Fruit fly (Drosophila melanogaster) whole organism, adult: ENCODE results near the gene mAcon2.
A peak's percentile ranks its signal among the peaks of the same experiment; 100 is the strongest.

Source experiments
- CG11617 ChIP-seq: fragments of 200-800 bp; sonication (Bioruptor generic); optimal IDR thresholded peaks from 2 replicates; lab custom pipeline; 2017; ENCODE audit warnings: mild to moderate bottlenecking, missing biosample characterization, missing genetic modification reagents, missing genetic modification characterization
- CG12768 ChIP-seq: fragments of 200-800 bp; sonication (Bioruptor generic); optimal IDR thresholded peaks from 2 replicates; lab custom pipeline; 2017; ENCODE audit warnings: missing biosample characterization, missing genetic modification characterization, mild to moderate bottlenecking, moderate library complexity, missing genetic modification reagents
- CG14711 ChIP-seq: fragments of 200-800 bp; sonication (Bioruptor generic); optimal IDR thresholded peaks from 2 replicates; lab custom pipeline; 2018; ENCODE audit warnings: missing biosample characterization, mild to moderate bottlenecking, missing genetic modification characterization, moderate library complexity
- CG1620 ChIP-seq: fragments of 200-800 bp; sonication (Bioruptor generic); optimal IDR thresholded peaks from 2 replicates; lab custom pipeline; 2016; ENCODE audit warnings: missing biosample characterization, missing genetic modification characterization
- CG33017 ChIP-seq: fragments of 200-800 bp; sonication (Bioruptor generic); optimal IDR thresholded peaks from 2 replicates; lab custom pipeline; 2018; ENCODE audit warnings: missing biosample characterization, mild to moderate bottlenecking, missing genetic modification characterization, moderate library complexity
- CG5204 ChIP-seq: fragments of 200-800 bp; sonication (Bioruptor generic); optimal IDR thresholded peaks from 2 replicates; lab custom pipeline; 2016; ENCODE audit warnings: missing biosample characterization, missing genetic modification characterization
- CG7045 ChIP-seq: fragments of 200-800 bp; sonication (Bioruptor generic); optimal IDR thresholded peaks from 2 replicates; lab custom pipeline; 2017; ENCODE audit warnings: missing biosample characterization, mild to moderate bottlenecking, missing genetic modification characterization
- CG7101 ChIP-seq: fragments of 200-800 bp; sonication (Bioruptor generic); optimal IDR thresholded peaks from 2 replicates; lab custom pipeline; 2018; ENCODE audit warnings: missing biosample characterization, mild to moderate bottlenecking, missing genetic modification characterization, moderate library complexity
- Clk ChIP-seq: fragments of 200-800 bp; sonication (Bioruptor generic); optimal IDR thresholded peaks from 2 replicates; lab custom pipeline; 2017; ENCODE audit warnings: missing biosample characterization, missing genetic modification characterization
- Crg-1 ChIP-seq: fragments of 200-800 bp; sonication (Bioruptor generic); optimal IDR thresholded peaks from 2 replicates; lab custom pipeline; 2016; ENCODE audit warnings: missing biosample characterization, missing genetic modification characterization
- Hr96 ChIP-seq: fragments of 200-800 bp; sonication (Bioruptor generic); optimal IDR thresholded peaks from 2 replicates; lab custom pipeline; 2016; ENCODE audit warnings: missing biosample characterization, missing genetic modification characterization
- Mnt ChIP-seq: fragments of 200-800 bp; sonication (Bioruptor generic); optimal IDR thresholded peaks from 2 replicates; lab custom pipeline; 2016; ENCODE audit warnings: missing biosample characterization, mild to moderate bottlenecking, missing genetic modification characterization
- bab1 ChIP-seq: fragments of 200-800 bp; sonication (Bioruptor generic); optimal IDR thresholded peaks from 3 replicates; lab custom pipeline; 2019; ENCODE audit warnings: missing biosample characterization, mild to moderate bottlenecking, missing genetic modification characterization, moderate library complexity
- cic ChIP-seq: fragments of 200-800 bp; sonication (Bioruptor generic); optimal IDR thresholded peaks from 2 replicates; lab custom pipeline; 2017; ENCODE audit warnings: missing biosample characterization, mild to moderate bottlenecking, missing genetic modification characterization, moderate library complexity
- cnc ChIP-seq, 2 experiments: fragments of >200 bp; optimal IDR thresholded peaks; 2 replicates each; lab custom pipeline; 2017
- kay ChIP-seq: fragments of 200-800 bp; sonication (Bioruptor generic); peaks from one replicate; lab custom pipeline; 2016; ENCODE audit warnings: missing biosample characterization, missing genetic modification characterization, borderline replicate concordance
- ovo ChIP-seq: fragments of 200-800 bp; sonication (Bioruptor generic); optimal IDR thresholded peaks from 2 replicates; lab custom pipeline; 2016; ENCODE audit warnings: missing biosample characterization, missing genetic modification characterization
- pad ChIP-seq: fragments of 200-800 bp; sonication (Bioruptor generic); optimal IDR thresholded peaks from 3 replicates; lab custom pipeline; 2017; ENCODE audit warnings: missing biosample characterization, missing genetic modification characterization, mild to moderate bottlenecking, moderate library complexity, missing genetic modification reagents
- tj ChIP-seq: fragments of 200-800 bp; sonication (Bioruptor generic); optimal IDR thresholded peaks from 3 replicates; lab custom pipeline; 2017; ENCODE audit warnings: missing biosample characterization, mild to moderate bottlenecking, missing genetic modification characterization, moderate library complexity
- toe ChIP-seq: fragments of 200-800 bp; sonication (Bioruptor generic); optimal IDR thresholded peaks from 2 replicates; lab custom pipeline; 2016; ENCODE audit warnings: missing biosample characterization, missing genetic modification characterization

The mAcon2 gene

DNA sequence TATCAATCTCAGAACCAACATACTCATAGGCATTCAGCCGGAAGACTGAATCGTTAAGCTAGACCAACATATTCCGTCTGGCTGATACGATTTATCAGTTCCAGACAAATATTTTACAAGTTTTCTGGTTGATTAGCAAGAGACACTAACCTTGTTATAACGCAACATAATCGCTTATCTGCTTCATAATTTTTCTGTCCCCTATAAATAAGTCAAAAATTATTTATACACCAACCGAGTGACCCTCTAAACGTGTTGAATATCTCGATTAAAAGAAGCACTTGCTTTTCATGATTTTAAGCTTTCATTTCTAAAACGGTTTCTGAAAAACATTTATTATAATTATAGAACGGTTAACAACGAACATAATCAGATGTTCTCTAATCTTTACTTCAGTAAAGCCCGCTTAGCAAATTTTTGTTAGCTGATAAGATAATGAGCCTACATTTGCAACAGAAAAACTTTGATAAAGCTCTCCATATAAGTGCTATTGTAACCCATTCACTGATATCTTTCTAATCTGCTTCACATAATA is 31.0 kb downstream of the mAcon2 start, which contains the start of gene Ugt35E2:
Gene Ugt35E2 (minus strand): TSS at position 51 of the 535 bp plus-strand sequence.
- TF ChIP-seq CG7045 (GFP tag; lab: Kevin White, UChicago): no peak
- no peak for TF ChIP-seq CG5204 (GFP tag; lab: Kevin White, UChicago)
- TF ChIP-seq CG14711 (tag; lab: Kevin White, UChicago): no peak
- no peak for TF ChIP-seq cnc (optimal IDR thresholded peaks at IDR 0.05; lab: Kevin White, UChicago)
- no peak for TF ChIP-seq Clk
- no peak for TF ChIP-seq CG12768
- no peak for TF ChIP-seq CG33017 (tag; lab: Kevin White, UChicago)
- TF ChIP-seq Mnt (GFP tag; lab: Kevin White, UChicago): no peak

DNA sequence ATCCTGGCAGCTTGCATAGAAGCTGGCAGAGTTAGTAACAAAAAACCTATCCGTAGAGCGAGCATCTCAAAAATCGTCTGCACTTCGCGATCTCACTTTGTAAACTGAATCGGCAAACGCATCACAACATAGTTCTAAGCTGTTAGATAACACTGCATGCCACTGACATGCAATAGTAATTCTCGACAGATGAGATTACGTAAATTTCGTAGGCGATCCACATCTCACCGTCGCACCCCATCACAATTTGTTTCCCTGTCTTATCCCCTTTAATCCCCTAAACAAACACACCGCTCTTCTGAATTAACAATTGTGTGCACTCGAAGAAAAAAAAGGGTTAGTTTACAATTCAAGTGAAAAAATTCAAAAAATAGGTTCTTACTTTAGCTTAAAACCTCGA is 33.2 kb downstream of the mAcon2 start, which contains the start of gene Ugt35B1:
Gene Ugt35B1 (minus strand): TSS at position 101 of the 400 bp plus-strand sequence.
- TF ChIP-seq CG33017 (tag; lab: Kevin White, UChicago): peak; percentile 17
- peak; percentile 44 for TF ChIP-seq cic
- peak; percentile 49 for TF ChIP-seq CG12768
- no peak for TF ChIP-seq CG1620 (GFP tag; lab: Kevin White, UChicago)
- peak; percentile 39 for TF ChIP-seq CG5204 (GFP tag; lab: Kevin White, UChicago)
- peak; percentile 68 for TF ChIP-seq kay (GFP tag; lab: Kevin White, UChicago)
- TF ChIP-seq CG7101 (tag; lab: Kevin White, UChicago): peak; percentile 21
- TF ChIP-seq toe (GFP tag; lab: Kevin White, UChicago): peak; percentile 15
- peak; percentile 26 for TF ChIP-seq CG11617 (GFP tag; lab: Kevin White, UChicago)
- no peak for TF ChIP-seq pad
- TF ChIP-seq CG14711 (tag; lab: Kevin White, UChicago): no peak

DNA sequence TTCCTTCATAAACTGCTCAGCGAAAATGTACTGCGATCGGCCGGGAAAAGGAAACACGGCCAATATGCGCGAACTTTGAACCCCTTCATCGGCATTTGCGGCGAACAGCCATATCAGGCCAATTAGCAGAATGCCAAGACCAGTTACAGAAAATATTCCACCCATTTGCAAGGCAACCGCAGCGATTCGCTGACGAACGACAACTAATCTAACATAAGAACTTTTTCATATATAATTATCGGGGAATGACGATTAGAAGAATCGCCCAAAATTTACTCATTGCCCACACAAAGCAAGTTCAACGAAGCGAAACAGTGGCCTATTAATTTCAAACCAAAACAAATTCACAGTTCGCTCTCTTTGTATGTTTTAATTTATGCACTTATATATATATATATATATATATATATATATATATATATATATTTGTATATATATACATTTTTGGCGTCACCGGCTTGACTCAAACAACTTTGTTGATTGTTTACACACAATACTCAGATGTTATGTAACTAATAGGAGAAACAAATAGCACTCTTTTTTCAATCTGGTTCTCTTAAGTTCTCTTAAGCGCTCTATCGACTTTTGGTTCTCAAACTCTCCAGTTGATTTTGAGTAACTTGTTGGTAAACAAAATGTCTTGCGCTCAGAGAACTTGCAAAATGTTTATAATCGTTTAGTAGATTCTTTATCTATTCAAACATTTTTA is 35.6 kb downstream of the mAcon2 start, which contains the start of gene Ugt35A1:
Gene Ugt35A1 (minus strand): TSS at position 205 of the 709 bp plus-strand sequence.
- peak; percentile 3 for TF ChIP-seq CG12768
- TF ChIP-seq CG11617 (GFP tag; lab: Kevin White, UChicago): no peak
- peak; percentile 92 for TF ChIP-seq kay (GFP tag; lab: Kevin White, UChicago)

DNA sequence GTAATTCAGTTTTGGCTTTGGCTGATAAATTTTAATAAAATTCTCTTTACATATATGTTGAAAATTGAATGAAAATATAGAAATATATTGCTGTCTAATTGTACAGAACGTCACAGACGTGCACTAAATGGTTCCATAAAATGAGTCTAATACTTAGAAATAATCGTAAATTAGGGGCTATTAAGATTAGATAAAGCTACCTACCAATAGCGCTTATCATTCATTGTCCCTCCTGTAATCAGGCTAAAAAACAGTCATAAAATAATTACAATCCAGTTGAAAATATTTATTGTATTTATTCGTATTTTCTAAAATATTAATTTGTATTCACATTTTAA is 36.2 kb downstream of the mAcon2 start:
- TF ChIP-seq Crg-1 (GFP tag; lab: Kevin White, UChicago) (no peak), ovo (GFP tag; lab: Kevin White, UChicago) (no peak), CG14711 (tag; lab: Kevin White, UChicago) (peak; percentile 45), CG12768 (peak; percentile 42), CG1620 (GFP tag; lab: Kevin White, UChicago) (no peak), CG5204 (GFP tag; lab: Kevin White, UChicago) (no peak), Hr96 (GFP tag; lab: Kevin White, UChicago) (no peak), CG11617 (GFP tag; lab: Kevin White, UChicago) (peak; percentile 51), CG7045 (GFP tag; lab: Kevin White, UChicago) (peak; percentile 59), tj (peak; percentile 14), Clk (no peak), cnc (optimal IDR thresholded peaks at IDR 0.05; lab: Kevin White, UChicago) (no peak), toe (GFP tag; lab: Kevin White, UChicago) (no peak), kay (GFP tag; lab: Kevin White, UChicago) (peak; percentile 58), CG33017 (tag; lab: Kevin White, UChicago) (peak; percentile 67), cic (peak; percentile 74), Mnt (GFP tag; lab: Kevin White, UChicago) (no peak), CG7101 (tag; lab: Kevin White, UChicago) (peak; percentile 32), bab1 (GFP tag; lab: Kevin White, UChicago) (no peak), pad (no peak)

DNA sequence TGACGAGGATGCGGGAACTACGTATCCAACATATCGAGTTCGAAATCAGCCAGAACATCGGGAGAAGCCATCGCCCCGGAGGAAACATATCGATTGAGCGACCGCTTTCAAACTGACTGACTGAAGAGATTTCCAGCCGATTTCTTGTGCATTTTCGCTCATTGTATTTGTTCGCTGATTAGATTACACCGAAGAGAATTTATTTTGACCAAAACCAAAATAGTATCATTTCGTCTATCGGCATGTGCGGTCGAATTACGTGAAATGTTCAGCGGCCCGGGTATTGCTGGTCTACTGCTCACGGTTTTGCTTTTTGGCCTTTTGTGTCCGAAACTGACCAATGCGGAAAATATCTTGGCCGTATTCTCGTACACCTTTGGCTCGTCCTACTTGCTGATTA is 38.3 kb downstream of the mAcon2 start, which contains the start of the genes Ugt304A1 and Ugt303A1:
Gene Ugt304A1 (minus strand): TSS at position 101 of the 400 bp plus-strand sequence.
Gene Ugt303A1 (plus strand): TSS at position 222 of the 400 bp plus-strand sequence.
- TF ChIP-seq bab1 (GFP tag; lab: Kevin White, UChicago) (no peak), cic (peak; percentile 18)

DNA sequence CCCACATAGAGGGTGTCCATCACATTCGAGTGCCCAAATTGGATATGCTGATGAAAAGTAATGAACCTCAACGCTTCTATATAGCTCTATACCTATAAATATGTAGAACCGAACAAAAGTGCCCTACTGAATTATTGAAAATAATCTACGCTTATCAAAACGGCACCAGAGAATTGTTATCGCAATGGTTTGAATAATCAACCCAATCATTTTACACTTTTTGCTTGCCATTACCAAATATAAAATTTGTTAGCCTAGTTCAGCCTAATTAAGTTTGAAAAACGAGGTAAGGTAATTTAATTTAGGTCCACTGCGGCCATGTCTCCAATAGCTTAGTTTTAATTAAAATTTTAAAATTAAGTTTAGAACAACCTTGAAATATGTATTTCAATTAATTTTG is 38.8 kb downstream of the mAcon2 start:
- TF ChIP-seq CG7045 (GFP tag; lab: Kevin White, UChicago) (no peak), pad (no peak), Hr96 (GFP tag; lab: Kevin White, UChicago) (no peak), CG11617 (GFP tag; lab: Kevin White, UChicago) (no peak), Clk (no peak), kay (GFP tag; lab: Kevin White, UChicago) (no peak), toe (GFP tag; lab: Kevin White, UChicago) (no peak), tj (no peak), cic (no peak), cnc (optimal IDR thresholded peaks at IDR 0.05; lab: Kevin White, UChicago) (no peak), CG7101 (tag; lab: Kevin White, UChicago) (no peak), Crg-1 (GFP tag; lab: Kevin White, UChicago) (no peak), CG14711 (tag; lab: Kevin White, UChicago) (no peak), bab1 (GFP tag; lab: Kevin White, UChicago) (no peak), CG33017 (tag; lab: Kevin White, UChicago) (no peak), CG12768 (no peak), CG1620 (GFP tag; lab: Kevin White, UChicago) (no peak), ovo (GFP tag; lab: Kevin White, UChicago) (no peak)
